Fruit fly (Drosophila melanogaster) whole organism, embryonic: ENCODE measurements around the gene CG8112.

ENCODE experiments used
- CG11504 ChIP-seq: fragments of 200-800 bp; sonication (Bioruptor generic); optimal IDR thresholded peaks from 3 replicates; lab custom pipeline; 2019; ENCODE audit warnings: missing biosample characterization, mild to moderate bottlenecking, missing genetic modification characterization, moderate library complexity
- CG12219 ChIP-seq: fragments of 200-800 bp; sonication (Bioruptor generic); optimal IDR thresholded peaks from 3 replicates; lab custom pipeline; 2018; ENCODE audit warnings: missing biosample characterization, mild to moderate bottlenecking, missing genetic modification characterization
- CG14014 ChIP-seq: fragments of 200-800 bp; sonication (Bioruptor generic); IDR thresholded peaks from 2 replicates; pipeline ENCODE4 v1.3.6; 2022; ENCODE audit warnings: missing biosample characterization, missing genetic modification characterization
- CG14710 ChIP-seq: fragments of 200-800 bp; sonication (Bioruptor generic); optimal IDR thresholded peaks from 3 replicates; lab custom pipeline; 2019; ENCODE audit warnings: missing biosample characterization, mild to moderate bottlenecking, missing genetic modification characterization, moderate library complexity
- CG15601 ChIP-seq: fragments of 200-800 bp; sonication (Bioruptor generic); optimal IDR thresholded peaks from 3 replicates; lab custom pipeline; 2019; ENCODE audit warnings: missing biosample characterization, mild to moderate bottlenecking, missing genetic modification characterization, moderate library complexity
- CG1647 ChIP-seq: fragments of 200-800 bp; sonication (Bioruptor generic); optimal IDR thresholded peaks from 3 replicates; lab custom pipeline; 2016; ENCODE audit warnings: missing biosample characterization, missing genetic modification characterization
- CG17359 ChIP-seq: fragments of 200-800 bp; sonication (Bioruptor generic); optimal IDR thresholded peaks from 3 replicates; lab custom pipeline; 2018; ENCODE audit warnings: missing biosample characterization, mild to moderate bottlenecking, missing genetic modification characterization, moderate library complexity
- CG17568 ChIP-seq: fragments of 200-800 bp; sonication (Bioruptor generic); optimal IDR thresholded peaks from 2 replicates; lab custom pipeline; 2018; ENCODE audit warnings: missing biosample characterization, mild to moderate bottlenecking, missing genetic modification characterization, moderate library complexity
- CG17829 ChIP-seq: fragments of 200-800 bp; optimal IDR thresholded peaks from 2 replicates; lab custom pipeline; 2019; ENCODE audit warnings: missing biosample characterization, mild to moderate bottlenecking, missing genetic modification characterization, moderate library complexity
- CG18262 ChIP-seq: fragments of 200-800 bp; optimal IDR thresholded peaks from 3 replicates; lab custom pipeline; 2019; ENCODE audit warnings: missing biosample characterization, mild to moderate bottlenecking, missing genetic modification characterization, moderate library complexity
- CG18619 ChIP-seq: fragments of 200-800 bp; sonication (Bioruptor generic); optimal IDR thresholded peaks from 3 replicates; lab custom pipeline; 2017; ENCODE audit warnings: missing biosample characterization, mild to moderate bottlenecking, missing genetic modification characterization
- CG2129 ChIP-seq: fragments of 200-800 bp; sonication (Bioruptor generic); IDR thresholded peaks from 2 replicates; pipeline ENCODE4 v1.3.6; 2022; ENCODE audit warnings: missing biosample characterization, missing genetic modification characterization; ENCODE audit not compliant: partially characterized antibody
- CG30403 ChIP-seq: fragments of 200-800 bp; sonication (Bioruptor generic); optimal IDR thresholded peaks from 3 replicates; lab custom pipeline; 2016; ENCODE audit warnings: missing biosample characterization, missing genetic modification characterization
- CG31224 ChIP-seq: fragments of 200-800 bp; sonication (Bioruptor generic); IDR thresholded peaks from 2 replicates; pipeline ENCODE4 v1.3.6; 2022; ENCODE audit warnings: missing biosample characterization, missing genetic modification characterization
- CG32532 ChIP-seq: fragments of 200-800 bp; sonication (Bioruptor generic); IDR thresholded peaks from 2 replicates; pipeline ENCODE4 v1.3.6; 2022; ENCODE audit warnings: missing biosample characterization, missing genetic modification characterization
- CG7556 ChIP-seq: fragments of 200-800 bp; sonication (Bioruptor generic); optimal IDR thresholded peaks from 2 replicates; lab custom pipeline; 2017; ENCODE audit warnings: missing biosample characterization, mild to moderate bottlenecking, missing genetic modification characterization
- CG8290 ChIP-seq, 3 experiments: fragments of 200-800 bp; sonication (Bioruptor generic); optimal IDR thresholded peaks; 2 replicates each; lab custom pipeline; 2016 to 2019; ENCODE audit warnings: missing biosample characterization in 3 of 3, missing genetic modification characterization in 3 of 3, mild to moderate bottlenecking in 2 of 3, moderate library complexity in 1 of 3
- CG9727 ChIP-seq: fragments of 200-800 bp; sonication (Bioruptor generic); optimal IDR thresholded peaks from 3 replicates; lab custom pipeline; 2017; ENCODE audit warnings: missing biosample characterization, mild to moderate bottlenecking, missing genetic modification characterization
- CTCF ChIP-seq: fragments of 200-800 bp; sonication (Bioruptor generic); optimal IDR thresholded peaks from 2 replicates; lab custom pipeline; 2017; ENCODE audit warnings: missing biosample characterization, mild to moderate bottlenecking, missing genetic modification characterization, moderate library complexity
- D19A ChIP-seq: fragments of 200-800 bp; optimal IDR thresholded peaks from 3 replicates; lab custom pipeline; 2019; ENCODE audit warnings: missing biosample characterization, mild to moderate bottlenecking, missing genetic modification characterization, moderate library complexity
- Dll ChIP-seq: fragments of 200-800 bp; sonication (Bioruptor generic); IDR thresholded peaks from 4 replicates; pipeline ENCODE4 v1.3.6; 2022; ENCODE audit warnings: missing biosample characterization, missing genetic modification characterization; ENCODE audit not compliant: partially characterized antibody
- Dref ChIP-seq: fragments of 200-800 bp; sonication (Bioruptor generic); IDR thresholded peaks from 2 replicates; pipeline ENCODE4 v1.3.6; 2022; ENCODE audit warnings: missing biosample characterization, missing genetic modification characterization
- Fer3 ChIP-seq: fragments of 200-800 bp; sonication (Bioruptor generic); optimal IDR thresholded peaks from 2 replicates; lab custom pipeline; 2018; ENCODE audit warnings: missing biosample characterization, mild to moderate bottlenecking, missing genetic modification characterization, moderate library complexity
- HLH54F ChIP-seq: fragments of 200-800 bp; sonication (Bioruptor generic); optimal IDR thresholded peaks from 3 replicates; lab custom pipeline; 2016; ENCODE audit warnings: missing biosample characterization, missing genetic modification characterization
- Hr51 ChIP-seq, 2 experiments: fragments of 200-800 bp; sonication (Bioruptor generic); optimal IDR thresholded peaks; 2 replicates in 1 of 2; 3 replicates in 1 of 2; lab custom pipeline; 2016 to 2018; ENCODE audit warnings: missing biosample characterization in 2 of 2, missing genetic modification characterization in 2 of 2, mild to moderate bottlenecking in 1 of 2, moderate library complexity in 1 of 2
- Lhr ChIP-seq: fragments of 200-800 bp; sonication (Bioruptor generic); optimal IDR thresholded peaks from 3 replicates; lab custom pipeline; 2017; ENCODE audit warnings: mild to moderate bottlenecking, missing biosample characterization, missing genetic modification reagents, missing genetic modification characterization
- MBD-R2 ChIP-seq: fragments of 200-800 bp; sonication (Bioruptor generic); IDR thresholded peaks from 2 replicates; pipeline ENCODE4 v1.3.6; 2022; ENCODE audit warnings: missing biosample characterization, missing genetic modification characterization
- Scr ChIP-seq: fragments of 200-800 bp; sonication (Bioruptor generic); IDR thresholded peaks from 2 replicates; pipeline ENCODE4 v1.3.6; 2022; ENCODE audit warnings: missing biosample characterization, missing genetic modification characterization; ENCODE audit not compliant: partially characterized antibody
- Spps ChIP-seq: fragments of 200-800 bp; sonication (Bioruptor generic); optimal IDR thresholded peaks from 2 replicates; lab custom pipeline; 2018; ENCODE audit warnings: missing biosample characterization, mild to moderate bottlenecking, missing genetic modification characterization
- Ssrp ChIP-seq: fragments of 200-800 bp; sonication (Bioruptor generic); optimal IDR thresholded peaks from 2 replicates; lab custom pipeline; 2018; ENCODE audit warnings: missing biosample characterization, mild to moderate bottlenecking, missing genetic modification characterization, moderate library complexity
- aop ChIP-seq: fragments of 200-800 bp; sonication (Bioruptor generic); IDR thresholded peaks from 2 replicates; pipeline ENCODE4 v1.3.6; 2022; ENCODE audit warnings: missing biosample characterization, missing genetic modification characterization
- chinmo ChIP-seq: fragments of 200-800 bp; sonication (Bioruptor generic); IDR thresholded peaks from 4 replicates; pipeline ENCODE4 v1.3.6; 2022; ENCODE audit warnings: missing biosample characterization, missing genetic modification characterization; ENCODE audit not compliant: partially characterized antibody
- chm ChIP-seq: fragments of 200-800 bp; sonication (Bioruptor generic); IDR thresholded peaks from 2 replicates; pipeline ENCODE4 v1.3.6; 2022; ENCODE audit warnings: missing biosample characterization, missing genetic modification characterization
- emc ChIP-seq: fragments of 200-800 bp; sonication (Bioruptor generic); optimal IDR thresholded peaks from 2 replicates; lab custom pipeline; 2016; ENCODE audit warnings: missing biosample characterization, missing genetic modification characterization
- exex ChIP-seq: fragments of 200-800 bp; sonication (Bioruptor generic); optimal IDR thresholded peaks from 4 replicates; lab custom pipeline; 2018; ENCODE audit warnings: missing biosample characterization, mild to moderate bottlenecking, missing genetic modification characterization, moderate library complexity
- fd96Cb ChIP-seq: fragments of 200-800 bp; sonication (Bioruptor generic); optimal IDR thresholded peaks from 2 replicates; lab custom pipeline; 2018; ENCODE audit warnings: missing biosample characterization, mild to moderate bottlenecking, missing genetic modification characterization, moderate library complexity
- gfzf ChIP-seq: fragments of 200-800 bp; sonication (Bioruptor generic); optimal IDR thresholded peaks from 2 replicates; lab custom pipeline; 2016; ENCODE audit warnings: missing biosample characterization, mild to moderate bottlenecking, missing genetic modification characterization, moderate library complexity
- kah ChIP-seq: fragments of 200-800 bp; sonication (Bioruptor generic); optimal IDR thresholded peaks from 2 replicates; lab custom pipeline; 2018; ENCODE audit warnings: missing biosample characterization, mild to moderate bottlenecking, missing genetic modification characterization
- lbe ChIP-seq: fragments of 200-800 bp; sonication (Bioruptor generic); optimal IDR thresholded peaks from 2 replicates; lab custom pipeline; 2016; ENCODE audit warnings: missing biosample characterization, mild to moderate bottlenecking, missing genetic modification characterization
- lola ChIP-seq, 3 experiments: fragments of >200 bp in 2 of 3; fragments of 200-800 bp in 1 of 3; sonication (Bioruptor generic) in 1 of 3; optimal IDR thresholded peaks; 2 replicates each; lab custom pipeline; 2017 to 2019; ENCODE audit warnings: missing biosample characterization in 3 of 3, missing genetic modification characterization in 3 of 3, mild to moderate bottlenecking in 1 of 3, moderate library complexity in 1 of 3
- mam ChIP-seq: fragments of 200-800 bp; sonication (Bioruptor generic); optimal IDR thresholded peaks from 3 replicates; lab custom pipeline; 2016; ENCODE audit warnings: missing biosample characterization, missing genetic modification characterization
- nerfin-2 ChIP-seq: fragments of 200-800 bp; sonication (Bioruptor generic); IDR thresholded peaks from 2 replicates; pipeline ENCODE4 v1.3.6; 2022; ENCODE audit warnings: missing biosample characterization, missing genetic modification characterization; ENCODE audit not compliant: partially characterized antibody
- org-1 ChIP-seq: fragments of 200-800 bp; sonication (Bioruptor generic); optimal IDR thresholded peaks from 2 replicates; lab custom pipeline; 2017; ENCODE audit warnings: missing biosample characterization, missing genetic modification characterization
- peb ChIP-seq: fragments of 200-800 bp; sonication (Bioruptor generic); IDR thresholded peaks from 2 replicates; pipeline ENCODE4 v1.3.6; 2022; ENCODE audit warnings: missing biosample characterization, missing genetic modification characterization
- pros ChIP-seq: fragments of 200-800 bp; sonication (Bioruptor generic); optimal IDR thresholded peaks from 3 replicates; lab custom pipeline; 2019; ENCODE audit warnings: missing biosample characterization, mild to moderate bottlenecking, missing genetic modification characterization, moderate library complexity
- pzg ChIP-seq: fragments of 200-800 bp; sonication (Bioruptor generic); optimal IDR thresholded peaks from 3 replicates; lab custom pipeline; 2018; ENCODE audit warnings: missing biosample characterization, mild to moderate bottlenecking, missing genetic modification characterization, moderate library complexity
- salm ChIP-seq: fragments of 200-800 bp; sonication (Bioruptor generic); optimal IDR thresholded peaks from 2 replicates; lab custom pipeline; 2018; ENCODE audit warnings: missing biosample characterization, mild to moderate bottlenecking, missing genetic modification characterization
- tap ChIP-seq: fragments of 200-800 bp; optimal IDR thresholded peaks from 3 replicates; lab custom pipeline; 2019; ENCODE audit warnings: missing biosample characterization, mild to moderate bottlenecking, missing genetic modification characterization, moderate library complexity
- vnd ChIP-seq: fragments of 200-800 bp; sonication (Bioruptor generic); IDR thresholded peaks from 3 replicates; pipeline ENCODE4 v1.3.6; 2022; ENCODE audit warnings: missing biosample characterization, missing genetic modification characterization; ENCODE audit not compliant: partially characterized antibody

The CG8112 gene

DNA sequence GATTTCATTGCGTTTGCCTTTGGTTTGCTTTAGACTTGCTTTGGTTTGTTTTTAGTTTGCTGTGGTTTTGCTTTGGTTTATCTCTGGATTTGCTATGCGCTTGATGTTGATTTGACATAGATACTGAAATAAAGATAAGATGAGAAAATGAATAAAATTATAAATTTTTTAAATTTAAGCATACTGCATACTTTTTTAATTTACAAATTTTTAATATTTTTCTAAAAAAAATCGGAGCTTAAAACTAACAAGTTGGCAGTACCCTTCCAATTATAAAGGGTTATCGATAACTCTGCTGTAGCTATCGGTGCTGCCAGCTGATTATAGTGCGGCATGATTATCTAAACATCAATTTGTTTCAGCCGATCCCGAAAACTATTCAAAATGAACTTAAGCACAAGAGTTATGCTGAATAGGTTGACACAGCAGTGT is 38.9 kb upstream of the CG8112 start, which contains the start of gene mRpL19 (continued):
- peak; percentile 40 for TF ChIP-seq CG17359 (tag; lab: Kevin White, UChicago)
- TF ChIP-seq kah (GFP tag; lab: Kevin White, UChicago), result no peak
- TF ChIP-seq CG2129 (GFP tag; lab: Robert Waterston, UW), result peak; percentile 26
- TF ChIP-seq Lhr (GFP tag; lab: Kevin White, UChicago), result no peak
- TF ChIP-seq CG18619 (GFP tag; lab: Kevin White, UChicago), result no peak
- TF ChIP-seq gfzf (GFP tag; lab: Kevin White, UChicago), result peak; percentile 14
- no peak for TF ChIP-seq aop (GFP tag; lab: Robert Waterston, UW)
- no peak for TF ChIP-seq CG12219 (GFP tag; lab: Kevin White, UChicago)
- TF ChIP-seq vnd, result peak; percentile 52; the same call in 2 of the 3 replicates
- peak; percentile 52 for TF ChIP-seq Fer3
- no peak for TF ChIP-seq org-1 (GFP tag; lab: Kevin White, UChicago)
- peak; percentile 45 for TF ChIP-seq CG8290 (GFP tag; optimal IDR thresholded peaks at IDR 0.05; lab: Kevin White, UChicago)
- TF ChIP-seq CG8290 (tag; optimal IDR thresholded peaks at IDR 0.05; lab: Kevin White, UChicago), result no peak
- TF ChIP-seq Ssrp (tag; lab: Kevin White, UChicago), result peak; percentile 29
- TF ChIP-seq CG9727 (GFP tag; lab: Kevin White, UChicago), result peak; percentile 26
- peak; percentile 13 for TF ChIP-seq salm (tag; lab: Kevin White, UChicago)
- TF ChIP-seq CG14014 (GFP tag; lab: Robert Waterston, UW), result peak; percentile 13; the same call in 1 of the 2 replicates
- no peak for TF ChIP-seq Spps (tag; lab: Kevin White, UChicago)
- TF ChIP-seq lola (GFP tag; optimal IDR thresholded peaks at IDR 0.05; lab: Kevin White, UChicago), result peak in 1 of 3 experiments; percentile 51
- peak; percentile 52 for TF ChIP-seq lbe (GFP tag; lab: Kevin White, UChicago)
- TF ChIP-seq CG14710 (tag; lab: Kevin White, UChicago), result peak; percentile 69
- TF ChIP-seq CG18262 (tag; lab: Kevin White, UChicago), result peak; percentile 63
- TF ChIP-seq nerfin-2 (GFP tag; lab: Robert Waterston, UW), result peak; percentile 40; the same call in 1 of the 2 replicates
- no peak for TF ChIP-seq CG1647 (GFP tag; lab: Kevin White, UChicago)
- peak; percentile 69 for TF ChIP-seq CG17829 (tag; lab: Kevin White, UChicago)
- TF ChIP-seq CG7556 (GFP tag; lab: Kevin White, UChicago), result peak; percentile 53
- no peak for TF ChIP-seq pros
- TF ChIP-seq chinmo, result 0 out of 4 replicates have a peak, but pooled peaks have one; percentile 40
- peak; percentile 75 for TF ChIP-seq Dll (GFP tag; lab: Robert Waterston, UW)
- TF ChIP-seq CG32532 (GFP tag; lab: Robert Waterston, UW), result peak; percentile 57; the same call in 1 of the 2 replicates
- TF ChIP-seq fd96Cb (tag; lab: Kevin White, UChicago), result no peak
- no peak for TF ChIP-seq CG31224 (GFP tag; lab: Robert Waterston, UW)
- TF ChIP-seq D19A (tag; lab: Kevin White, UChicago), result peak; percentile 64
- TF ChIP-seq pzg, result peak; percentile 48
- peak; percentile 84 for TF ChIP-seq MBD-R2 (GFP tag; lab: Robert Waterston, UW)
- TF ChIP-seq tap (tag; lab: Kevin White, UChicago), result peak; percentile 59
- no peak for TF ChIP-seq mam (GFP tag; lab: Kevin White, UChicago)
- peak; percentile 58 for TF ChIP-seq Scr (GFP tag; lab: Robert Waterston, UW)
- TF ChIP-seq peb (GFP tag; lab: Robert Waterston, UW), result no peak
- peak; percentile 73 for TF ChIP-seq exex (tag; lab: Kevin White, UChicago)
- TF ChIP-seq chm (GFP tag; lab: Robert Waterston, UW), result no peak
- TF ChIP-seq Dref, result peak; percentile 78
- TF ChIP-seq CG30403 (GFP tag; lab: Kevin White, UChicago), result peak; percentile 46
- TF ChIP-seq CG17568 (GFP tag; lab: Kevin White, UChicago), result peak; percentile 49
- peak; percentile 60 for TF ChIP-seq CG11504 (tag; lab: Kevin White, UChicago)
- TF ChIP-seq HLH54F, result no peak
- no peak for TF ChIP-seq emc (GFP tag; lab: Kevin White, UChicago)
- TF ChIP-seq CTCF, result no peak
- peak in 1 of 2 experiments; percentile 48 for TF ChIP-seq Hr51 (GFP tag; optimal IDR thresholded peaks at IDR 0.05; lab: Kevin White, UChicago)
- TF ChIP-seq CG15601, result peak; percentile 65
